Fruit fly (Drosophila melanogaster) whole organism, wandering third instar larva: ENCODE measurements around the gene CG7992.

ENCODE experiments used
- CrebA ChIP-seq: fragments of 200-800 bp; sonication (Bioruptor generic); optimal IDR thresholded peaks from 2 replicates; lab custom pipeline; 2016; ENCODE audit warnings: missing biosample characterization, mild to moderate bottlenecking, missing genetic modification characterization, borderline replicate concordance
- Dif ChIP-seq: fragments of 200-275, 200-300 bp; sonication (Bioruptor generic); optimal IDR thresholded peaks from 2 replicates; lab custom pipeline; 2018; ENCODE audit warnings: missing biosample characterization, missing genetic modification characterization; ENCODE audit not compliant: partially characterized antibody
- GATAd ChIP-seq: sonication (Bioruptor generic); optimal IDR thresholded peaks from 2 replicates; lab custom pipeline; 2016; ENCODE audit warnings: missing biosample characterization, missing genetic modification characterization
- Hnf4 ChIP-seq: fragments of 200-800 bp; sonication (Bioruptor generic); optimal IDR thresholded peaks from 2 replicates; lab custom pipeline; 2016; ENCODE audit warnings: missing biosample characterization, mild to moderate bottlenecking, missing genetic modification characterization
- Hr83 ChIP-seq: fragments of 200-300 bp; sonication (Bioruptor generic); optimal IDR thresholded peaks from 2 replicates; lab custom pipeline; 2016; ENCODE audit warnings: missing biosample characterization, mild to moderate bottlenecking, missing genetic modification characterization, moderate library complexity; ENCODE audit not compliant: poor library complexity, severe bottlenecking
- Myc ChIP-seq: fragments of >200 bp; optimal IDR thresholded peaks from 2 replicates; lab custom pipeline; 2017
- Rel ChIP-seq, 2 experiments: fragments of 200-800 bp; sonication (Bioruptor generic) in 1 of 2; optimal IDR thresholded peaks; 2 replicates in 1 of 2; 3 replicates in 1 of 2; lab custom pipeline; 2016 to 2019; ENCODE audit warnings: mild to moderate bottlenecking in 2 of 2, missing biosample characterization in 2 of 2, missing genetic modification characterization in 2 of 2, moderate library complexity in 1 of 2
- dmrt93B ChIP-seq: fragments of 200-800 bp; sonication (Bioruptor generic); optimal IDR thresholded peaks from 2 replicates; lab custom pipeline; 2018; ENCODE audit warnings: missing biosample characterization, mild to moderate bottlenecking, missing genetic modification characterization
- fru ChIP-seq: fragments of 200-800 bp; sonication (Bioruptor generic); optimal IDR thresholded peaks from 3 replicates; lab custom pipeline; 2016; ENCODE audit warnings: missing biosample characterization, mild to moderate bottlenecking, missing genetic modification characterization
- sv ChIP-seq: fragments of 200-800 bp; sonication (Bioruptor generic); optimal IDR thresholded peaks from 3 replicates; lab custom pipeline; 2016; ENCODE audit warnings: missing biosample characterization, missing genetic modification characterization

DNA sequence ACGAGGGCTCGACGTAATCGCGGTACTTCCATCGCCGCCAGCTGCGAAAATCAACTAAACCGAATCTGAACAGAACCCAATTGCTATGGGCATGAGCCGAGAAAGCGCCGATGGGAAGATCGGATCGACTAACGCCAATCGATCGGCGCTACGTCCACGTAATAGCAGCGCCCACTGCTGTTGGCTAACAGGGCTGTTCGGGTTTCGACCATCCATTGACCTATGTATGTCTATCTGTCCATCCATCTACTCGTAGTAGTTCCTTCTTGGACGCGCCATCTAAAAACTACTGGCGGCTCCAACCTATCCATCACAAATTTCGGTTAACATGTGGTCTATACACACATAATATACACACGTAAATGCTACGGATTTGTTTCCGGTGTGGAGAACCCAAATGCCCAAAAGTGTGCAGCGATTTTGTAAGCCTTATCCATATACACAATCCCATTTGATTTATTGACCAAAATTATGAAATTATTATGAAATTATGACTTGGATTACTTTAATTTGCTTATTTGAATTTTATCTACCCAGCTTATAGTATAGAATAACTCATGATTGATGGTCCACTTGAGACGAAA, 5.2 kb downstream of the CG7992 start, which contains the start of gene CG14196:
- TF ChIP-seq Dif (GFP tag; lab: Kevin White, UChicago) (no peak), Myc (lab: Kevin White, UChicago) (no peak), Hr83 (GFP tag; lab: Kevin White, UChicago) (no peak), Hnf4 (GFP tag; lab: Kevin White, UChicago) (no peak), CrebA (GFP tag; lab: Kevin White, UChicago) (no peak), GATAd (GFP tag; lab: Kevin White, UChicago) (no peak), sv (no peak), fru (GFP tag; lab: Kevin White, UChicago) (no peak), dmrt93B (GFP tag; lab: Kevin White, UChicago) (no peak), Rel (GFP tag; optimal IDR thresholded peaks at IDR 0.05; lab: Kevin White, UChicago) (no peak), Rel (tag; optimal IDR thresholded peaks at IDR 0.05; lab: Kevin White, UChicago) (no peak)
